Fruit fly (Drosophila melanogaster) whole organism, wandering third instar larva: ENCODE data around the gene CG6659.

ENCODE experiments used
- Abd-B ChIP-seq: fragments of >200 bp; optimal IDR thresholded peaks from 2 replicates; lab custom pipeline; 2017; ENCODE audit warnings: missing biosample characterization, missing genetic modification characterization
- CG32264 ChIP-seq: fragments of 200-800 bp; sonication (Bioruptor generic); optimal IDR thresholded peaks from 2 replicates; lab custom pipeline; 2016; ENCODE audit warnings: missing biosample characterization, missing genetic modification characterization
- CG9705 ChIP-seq: fragments of 200-800 bp; sonication (Bioruptor generic); optimal IDR thresholded peaks from 2 replicates; lab custom pipeline; 2018; ENCODE audit warnings: missing biosample characterization, mild to moderate bottlenecking, missing genetic modification characterization
- CrebA ChIP-seq: fragments of 200-800 bp; sonication (Bioruptor generic); optimal IDR thresholded peaks from 2 replicates; lab custom pipeline; 2016; ENCODE audit warnings: missing biosample characterization, mild to moderate bottlenecking, missing genetic modification characterization, borderline replicate concordance
- Dfd ChIP-seq: fragments of >200 bp; optimal IDR thresholded peaks from 2 replicates; lab custom pipeline; 2017; ENCODE audit warnings: missing biosample characterization, missing genetic modification characterization
- Dif ChIP-seq: fragments of 200-275, 200-300 bp; sonication (Bioruptor generic); optimal IDR thresholded peaks from 2 replicates; lab custom pipeline; 2018; ENCODE audit warnings: missing biosample characterization, missing genetic modification characterization; ENCODE audit not compliant: partially characterized antibody
- GATAd ChIP-seq: sonication (Bioruptor generic); optimal IDR thresholded peaks from 2 replicates; lab custom pipeline; 2016; ENCODE audit warnings: missing biosample characterization, missing genetic modification characterization
- HLH106 ChIP-seq: fragments of 200-800 bp; optimal IDR thresholded peaks from 3 replicates; lab custom pipeline; 2019; ENCODE audit warnings: missing biosample characterization, mild to moderate bottlenecking, missing genetic modification characterization, moderate library complexity
- Hnf4 ChIP-seq: fragments of 200-800 bp; sonication (Bioruptor generic); optimal IDR thresholded peaks from 2 replicates; lab custom pipeline; 2016; ENCODE audit warnings: missing biosample characterization, mild to moderate bottlenecking, missing genetic modification characterization
- Hr78 ChIP-seq: fragments of >200 bp; optimal IDR thresholded peaks from 2 replicates; lab custom pipeline; 2017; ENCODE audit warnings: missing biosample characterization, missing genetic modification characterization
- Hr83 ChIP-seq: fragments of 200-300 bp; sonication (Bioruptor generic); optimal IDR thresholded peaks from 2 replicates; lab custom pipeline; 2016; ENCODE audit warnings: missing biosample characterization, mild to moderate bottlenecking, missing genetic modification characterization, moderate library complexity; ENCODE audit not compliant: poor library complexity, severe bottlenecking
- Jra ChIP-seq: sonication (Bioruptor generic); optimal IDR thresholded peaks from 2 replicates; lab custom pipeline; 2016; ENCODE audit warnings: missing biosample characterization, missing genetic modification characterization
- Mio ChIP-seq: sonication (Bioruptor generic); optimal IDR thresholded peaks from 2 replicates; lab custom pipeline; 2016; ENCODE audit warnings: missing biosample characterization, missing genetic modification characterization
- Myc ChIP-seq: fragments of >200 bp; optimal IDR thresholded peaks from 2 replicates; lab custom pipeline; 2017
- N ChIP-seq: fragments of >200 bp; optimal IDR thresholded peaks from 2 replicates; lab custom pipeline; 2018; ENCODE audit warnings: missing biosample characterization, missing external identifiers, missing genetic modification characterization
- OdsH ChIP-seq: fragments of 200-800 bp; sonication (Bioruptor generic); optimal IDR thresholded peaks from 2 replicates; lab custom pipeline; 2016; ENCODE audit warnings: missing biosample characterization, mild to moderate bottlenecking, missing genetic modification characterization
- Rel ChIP-seq, 2 experiments: fragments of 200-800 bp; sonication (Bioruptor generic) in 1 of 2; optimal IDR thresholded peaks; 2 replicates in 1 of 2; 3 replicates in 1 of 2; lab custom pipeline; 2016 to 2019; ENCODE audit warnings: mild to moderate bottlenecking in 2 of 2, missing biosample characterization in 2 of 2, missing genetic modification characterization in 2 of 2, moderate library complexity in 1 of 2
- Sp1 ChIP-seq: fragments of 200-800 bp; sonication (Bioruptor generic); optimal IDR thresholded peaks from 3 replicates; lab custom pipeline; 2019; ENCODE audit warnings: missing biosample characterization, mild to moderate bottlenecking, missing genetic modification characterization, moderate library complexity
- Vsx2 ChIP-seq: fragments of 200-300, 225-300 bp; sonication (Bioruptor generic); optimal IDR thresholded peaks from 2 replicates; lab custom pipeline; 2018; ENCODE audit warnings: missing biosample characterization, missing genetic modification characterization; ENCODE audit not compliant: partially characterized antibody
- br ChIP-seq: fragments of 200-800 bp; sonication (Bioruptor generic); optimal IDR thresholded peaks from 2 replicates; lab custom pipeline; 2016; ENCODE audit warnings: missing biosample characterization, missing genetic modification characterization
- brk ChIP-seq: fragments of 200-800 bp; sonication (Bioruptor generic); optimal IDR thresholded peaks from 2 replicates; lab custom pipeline; 2016; ENCODE audit warnings: missing biosample characterization, mild to moderate bottlenecking, missing genetic modification characterization
- dl ChIP-seq, 2 experiments: fragments of 175-275, 200-275 bp in 1 of 2; fragments of 200-275 bp in 1 of 2; sonication (Bioruptor generic); optimal IDR thresholded peaks; lab custom pipeline; 2018; ENCODE audit warnings: mild to moderate bottlenecking in 2 of 2, missing biosample characterization in 2 of 2, missing genetic modification characterization in 2 of 2, moderate library complexity in 2 of 2; ENCODE audit not compliant: partially characterized antibody in 2 of 2, insufficient read depth in 1 of 2
- dmrt93B ChIP-seq: fragments of 200-800 bp; sonication (Bioruptor generic); optimal IDR thresholded peaks from 2 replicates; lab custom pipeline; 2018; ENCODE audit warnings: missing biosample characterization, mild to moderate bottlenecking, missing genetic modification characterization
- dsf ChIP-seq: sonication (Bioruptor generic); optimal IDR thresholded peaks from 2 replicates; lab custom pipeline; 2016; ENCODE audit warnings: missing biosample characterization, missing genetic modification characterization, borderline replicate concordance
- ey ChIP-seq: fragments of 200-800 bp; sonication (Bioruptor generic); optimal IDR thresholded peaks from 2 replicates; lab custom pipeline; 2016; ENCODE audit warnings: missing biosample characterization, missing genetic modification characterization
- foxo ChIP-seq, 2 experiments: fragments of 200-800 bp; sonication (Bioruptor generic); optimal IDR thresholded peaks; 2 replicates in 1 of 2; 3 replicates in 1 of 2; lab custom pipeline; 2016 to 2017; ENCODE audit warnings: missing biosample characterization in 2 of 2, missing genetic modification characterization in 2 of 2
- fru ChIP-seq: fragments of 200-800 bp; sonication (Bioruptor generic); optimal IDR thresholded peaks from 3 replicates; lab custom pipeline; 2016; ENCODE audit warnings: missing biosample characterization, mild to moderate bottlenecking, missing genetic modification characterization
- h ChIP-seq: fragments of 200-800 bp; sonication (Bioruptor generic); optimal IDR thresholded peaks from 3 replicates; lab custom pipeline; 2016; ENCODE audit warnings: missing biosample characterization, mild to moderate bottlenecking, missing genetic modification characterization
- jim ChIP-seq: fragments of 175-275, 200-325 bp; sonication (Bioruptor generic); optimal IDR thresholded peaks from 2 replicates; lab custom pipeline; 2016; ENCODE audit warnings: missing biosample characterization, mild to moderate bottlenecking, missing genetic modification characterization
- lola ChIP-seq: fragments of >200 bp; optimal IDR thresholded peaks from 2 replicates; lab custom pipeline; 2017; ENCODE audit warnings: missing biosample characterization, missing genetic modification characterization
- pan ChIP-seq: fragments of >200 bp; optimal IDR thresholded peaks from 2 replicates; lab custom pipeline; 2017
- psq ChIP-seq: fragments of 200-800 bp; sonication (Bioruptor generic); optimal IDR thresholded peaks from 3 replicates; lab custom pipeline; 2017; ENCODE audit warnings: missing biosample characterization, mild to moderate bottlenecking, missing genetic modification characterization, moderate library complexity
- rgr ChIP-seq: fragments of 200-800 bp; sonication (Bioruptor generic); optimal IDR thresholded peaks from 3 replicates; lab custom pipeline; 2016; ENCODE audit warnings: missing biosample characterization, mild to moderate bottlenecking, missing genetic modification characterization
- sage ChIP-seq: fragments of 200-800 bp; sonication (Bioruptor generic); optimal IDR thresholded peaks from 2 replicates; lab custom pipeline; 2016; ENCODE audit warnings: missing biosample characterization, mild to moderate bottlenecking, missing genetic modification characterization
- sv ChIP-seq: fragments of 200-800 bp; sonication (Bioruptor generic); optimal IDR thresholded peaks from 3 replicates; lab custom pipeline; 2016; ENCODE audit warnings: missing biosample characterization, missing genetic modification characterization
- tai ChIP-seq: sonication (Bioruptor generic); optimal IDR thresholded peaks from 2 replicates; lab custom pipeline; 2016; ENCODE audit warnings: missing biosample characterization, missing genetic modification characterization
- usp ChIP-seq: fragments of >200 bp; optimal IDR thresholded peaks from 2 replicates; lab custom pipeline; 2017; ENCODE audit warnings: missing biosample characterization, missing genetic modification characterization
- woc ChIP-seq: sonication (Bioruptor generic); optimal IDR thresholded peaks from 2 replicates; lab custom pipeline; 2016; ENCODE audit warnings: missing biosample characterization, mild to moderate bottlenecking, missing genetic modification characterization

CG6659 gene

DNA sequence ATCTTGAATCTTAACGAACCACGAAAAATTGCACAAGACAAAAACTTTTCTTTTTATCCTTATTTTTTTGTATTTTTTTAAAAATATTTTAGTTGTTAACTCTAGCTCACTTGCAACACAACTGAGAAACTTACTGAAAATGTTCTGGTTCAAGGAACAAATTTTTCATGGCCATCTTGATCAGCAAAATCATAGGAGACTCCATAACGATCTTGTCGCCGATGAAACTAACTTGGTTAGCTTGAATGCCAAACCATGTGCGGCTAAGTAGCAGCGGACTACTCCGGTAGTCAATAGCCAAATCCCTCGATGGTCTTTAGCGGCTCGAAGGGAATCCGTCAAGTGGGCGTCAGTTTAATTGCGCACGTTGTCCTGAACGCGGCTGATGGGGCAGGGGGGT is 39.6 kb downstream of the CG6659 start, which contains the start of gene CG15040:
Gene CG15040, minus strand, starts transcription at position 101 of the 400 bp plus-strand sequence.
- TF ChIP-seq CG9705 (GFP tag; lab: Kevin White, UChicago), result no peak
- TF ChIP-seq CG32264 (GFP tag; lab: Kevin White, UChicago), result no peak
- TF ChIP-seq dsf (GFP tag; lab: Kevin White, UChicago), result no peak
- no peak for TF ChIP-seq Abd-B (GFP tag; lab: Kevin White, UChicago)
- TF ChIP-seq OdsH (GFP tag; lab: Kevin White, UChicago), result no peak
- TF ChIP-seq pan (lab: Kevin White, UChicago), result no peak
- TF ChIP-seq Vsx2 (GFP tag; lab: Kevin White, UChicago), result no peak
- TF ChIP-seq Myc (lab: Kevin White, UChicago), result no peak
- TF ChIP-seq jim (GFP tag; lab: Kevin White, UChicago), result no peak
- TF ChIP-seq Hr78, result no peak
- TF ChIP-seq Jra (GFP tag; lab: Kevin White, UChicago), result no peak
- TF ChIP-seq Hr83, result no peak
- TF ChIP-seq fru (GFP tag; lab: Kevin White, UChicago), result no peak
- TF ChIP-seq ey (GFP tag; lab: Kevin White, UChicago), result no peak
- TF ChIP-seq lola (GFP tag; lab: Kevin White, UChicago), result no peak
- no peak for TF ChIP-seq Rel (GFP tag; optimal IDR thresholded peaks at IDR 0.05; lab: Kevin White, UChicago)
- no peak for TF ChIP-seq Rel (tag; optimal IDR thresholded peaks at IDR 0.05; lab: Kevin White, UChicago)
- TF ChIP-seq br, result no peak
- no peak for TF ChIP-seq CrebA (GFP tag; lab: Kevin White, UChicago)
- no peak for TF ChIP-seq dl (GFP tag; optimal IDR thresholded peaks at IDR 0.05; lab: Kevin White, UChicago; ENCODE audit: insufficient read depth in 1 of 2, partially characterized antibody in 2 of 2)
- TF ChIP-seq, all 38 proteins: peak for 0

DNA sequence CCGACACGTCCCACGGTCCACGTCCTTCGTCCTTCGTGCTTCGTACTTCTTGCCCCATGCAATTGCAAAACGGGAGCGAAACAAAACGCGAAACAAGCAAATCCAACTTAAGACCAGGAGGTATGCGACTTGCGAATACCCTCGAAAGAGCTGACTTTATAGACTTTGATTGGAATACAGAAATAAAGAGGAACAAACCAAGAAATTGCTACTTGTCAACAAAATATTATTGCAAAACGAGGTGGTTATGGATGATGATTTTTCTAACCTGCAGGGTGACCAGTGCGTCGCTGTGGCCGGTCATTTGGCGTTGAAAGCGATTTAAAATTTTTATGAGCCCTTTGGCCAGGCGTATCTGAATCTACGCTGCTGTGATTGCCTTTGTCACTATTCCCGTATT is 43.7 kb downstream of the CG6659 start:
- no peak for TF ChIP-seq Hnf4 (GFP tag; lab: Kevin White, UChicago)
- no peak for TF ChIP-seq lola (GFP tag; lab: Kevin White, UChicago)
- peak; percentile 1 for TF ChIP-seq dmrt93B (GFP tag; lab: Kevin White, UChicago)
- TF ChIP-seq Hr78, result no peak
- no peak for TF ChIP-seq CrebA (GFP tag; lab: Kevin White, UChicago)
- no peak for TF ChIP-seq sv (GFP tag; lab: Kevin White, UChicago)
- no peak for TF ChIP-seq usp
- peak; percentile 28 for TF ChIP-seq h (GFP tag; lab: Kevin White, UChicago)
- peak; percentile 62 for TF ChIP-seq fru (GFP tag; lab: Kevin White, UChicago)
- TF ChIP-seq br, result peak; percentile 24
- TF ChIP-seq foxo (GFP tag; optimal IDR thresholded peaks at IDR 0.05; lab: Kevin White, UChicago), result peak in 1 of 2 experiments; percentile 58
- no peak for TF ChIP-seq Jra (GFP tag; lab: Kevin White, UChicago)
- peak; percentile 20 for TF ChIP-seq ey (GFP tag; lab: Kevin White, UChicago)
- TF ChIP-seq rgr (GFP tag; lab: Kevin White, UChicago), result peak; percentile 21
- TF ChIP-seq OdsH (GFP tag; lab: Kevin White, UChicago), result no peak
- no peak for TF ChIP-seq GATAd
- TF ChIP-seq CG9705 (GFP tag; lab: Kevin White, UChicago), result no peak
- no peak for TF ChIP-seq dsf (GFP tag; lab: Kevin White, UChicago)
- TF ChIP-seq tai, result no peak
- TF ChIP-seq jim (GFP tag; lab: Kevin White, UChicago), result no peak
- no peak for TF ChIP-seq woc (GFP tag; lab: Kevin White, UChicago)
- peak; percentile 30 for TF ChIP-seq Sp1 (GFP tag; lab: Kevin White, UChicago)
- no peak for TF ChIP-seq psq
- no peak for TF ChIP-seq sage
- peak; percentile 37 for TF ChIP-seq HLH106
- TF ChIP-seq Rel (GFP tag; optimal IDR thresholded peaks at IDR 0.05; lab: Kevin White, UChicago), result no peak
- TF ChIP-seq Rel (tag; optimal IDR thresholded peaks at IDR 0.05; lab: Kevin White, UChicago), result no peak
- TF ChIP-seq Dfd, result no peak
- TF ChIP-seq brk (GFP tag; lab: Kevin White, UChicago), result no peak
- no peak for TF ChIP-seq Hr83
- no peak for TF ChIP-seq Vsx2 (GFP tag; lab: Kevin White, UChicago)
- no peak for TF ChIP-seq Mio
- TF ChIP-seq Abd-B (GFP tag; lab: Kevin White, UChicago), result no peak
- TF ChIP-seq dl (GFP tag; optimal IDR thresholded peaks at IDR 0.05; lab: Kevin White, UChicago; ENCODE audit: insufficient read depth in 1 of 2, partially characterized antibody in 2 of 2), result no peak
- no peak for TF ChIP-seq pan (lab: Kevin White, UChicago)
- no peak for TF ChIP-seq Dif (GFP tag; lab: Kevin White, UChicago)
- no peak for TF ChIP-seq CG32264 (GFP tag; lab: Kevin White, UChicago)
- TF ChIP-seq Myc (lab: Kevin White, UChicago), result no peak
- TF ChIP-seq N (GFP tag; lab: Kevin White, UChicago), result no peak
